Fruit fly (Drosophila melanogaster) whole organism, adult: Measurements from ENCODE around the gene CG14411.

Experiments used
- CG11617 ChIP-seq: fragments of 200-800 bp; sonication (Bioruptor generic); optimal IDR thresholded peaks from 2 replicates; lab custom pipeline; 2017; ENCODE audit warnings: mild to moderate bottlenecking, missing biosample characterization, missing genetic modification reagents, missing genetic modification characterization
- CG12768 ChIP-seq: fragments of 200-800 bp; sonication (Bioruptor generic); optimal IDR thresholded peaks from 2 replicates; lab custom pipeline; 2017; ENCODE audit warnings: missing biosample characterization, missing genetic modification characterization, mild to moderate bottlenecking, moderate library complexity, missing genetic modification reagents
- CG14711 ChIP-seq: fragments of 200-800 bp; sonication (Bioruptor generic); optimal IDR thresholded peaks from 2 replicates; lab custom pipeline; 2018; ENCODE audit warnings: missing biosample characterization, mild to moderate bottlenecking, missing genetic modification characterization, moderate library complexity
- CG1620 ChIP-seq: fragments of 200-800 bp; sonication (Bioruptor generic); optimal IDR thresholded peaks from 2 replicates; lab custom pipeline; 2016; ENCODE audit warnings: missing biosample characterization, missing genetic modification characterization
- CG33017 ChIP-seq: fragments of 200-800 bp; sonication (Bioruptor generic); optimal IDR thresholded peaks from 2 replicates; lab custom pipeline; 2018; ENCODE audit warnings: missing biosample characterization, mild to moderate bottlenecking, missing genetic modification characterization, moderate library complexity
- CG5204 ChIP-seq: fragments of 200-800 bp; sonication (Bioruptor generic); optimal IDR thresholded peaks from 2 replicates; lab custom pipeline; 2016; ENCODE audit warnings: missing biosample characterization, missing genetic modification characterization
- CG7045 ChIP-seq: fragments of 200-800 bp; sonication (Bioruptor generic); optimal IDR thresholded peaks from 2 replicates; lab custom pipeline; 2017; ENCODE audit warnings: missing biosample characterization, mild to moderate bottlenecking, missing genetic modification characterization
- CG7101 ChIP-seq: fragments of 200-800 bp; sonication (Bioruptor generic); optimal IDR thresholded peaks from 2 replicates; lab custom pipeline; 2018; ENCODE audit warnings: missing biosample characterization, mild to moderate bottlenecking, missing genetic modification characterization, moderate library complexity
- Clk ChIP-seq: fragments of 200-800 bp; sonication (Bioruptor generic); optimal IDR thresholded peaks from 2 replicates; lab custom pipeline; 2017; ENCODE audit warnings: missing biosample characterization, missing genetic modification characterization
- Crg-1 ChIP-seq: fragments of 200-800 bp; sonication (Bioruptor generic); optimal IDR thresholded peaks from 2 replicates; lab custom pipeline; 2016; ENCODE audit warnings: missing biosample characterization, missing genetic modification characterization
- Hr96 ChIP-seq: fragments of 200-800 bp; sonication (Bioruptor generic); optimal IDR thresholded peaks from 2 replicates; lab custom pipeline; 2016; ENCODE audit warnings: missing biosample characterization, missing genetic modification characterization
- Mnt ChIP-seq: fragments of 200-800 bp; sonication (Bioruptor generic); optimal IDR thresholded peaks from 2 replicates; lab custom pipeline; 2016; ENCODE audit warnings: missing biosample characterization, mild to moderate bottlenecking, missing genetic modification characterization
- bab1 ChIP-seq: fragments of 200-800 bp; sonication (Bioruptor generic); optimal IDR thresholded peaks from 3 replicates; lab custom pipeline; 2019; ENCODE audit warnings: missing biosample characterization, mild to moderate bottlenecking, missing genetic modification characterization, moderate library complexity
- cic ChIP-seq: fragments of 200-800 bp; sonication (Bioruptor generic); optimal IDR thresholded peaks from 2 replicates; lab custom pipeline; 2017; ENCODE audit warnings: missing biosample characterization, mild to moderate bottlenecking, missing genetic modification characterization, moderate library complexity
- cnc ChIP-seq, 2 experiments: fragments of >200 bp; optimal IDR thresholded peaks; 2 replicates each; lab custom pipeline; 2017
- kay ChIP-seq: fragments of 200-800 bp; sonication (Bioruptor generic); peaks from one replicate; lab custom pipeline; 2016; ENCODE audit warnings: missing biosample characterization, missing genetic modification characterization, borderline replicate concordance
- ovo ChIP-seq: fragments of 200-800 bp; sonication (Bioruptor generic); optimal IDR thresholded peaks from 2 replicates; lab custom pipeline; 2016; ENCODE audit warnings: missing biosample characterization, missing genetic modification characterization
- pad ChIP-seq: fragments of 200-800 bp; sonication (Bioruptor generic); optimal IDR thresholded peaks from 3 replicates; lab custom pipeline; 2017; ENCODE audit warnings: missing biosample characterization, missing genetic modification characterization, mild to moderate bottlenecking, moderate library complexity, missing genetic modification reagents
- tj ChIP-seq: fragments of 200-800 bp; sonication (Bioruptor generic); optimal IDR thresholded peaks from 3 replicates; lab custom pipeline; 2017; ENCODE audit warnings: missing biosample characterization, mild to moderate bottlenecking, missing genetic modification characterization, moderate library complexity
- toe ChIP-seq: fragments of 200-800 bp; sonication (Bioruptor generic); optimal IDR thresholded peaks from 2 replicates; lab custom pipeline; 2016; ENCODE audit warnings: missing biosample characterization, missing genetic modification characterization

Gene CG14411

dm6 chrX:14856261-14856660 is 23.8 kb downstream of the CG14411 start, which contains the start of gene CG9519:
Gene CG9519, minus strand, starts transcription at chrX:14856361.
- TF ChIP-seq CG33017 (no peak), kay (GFP tag; lab: Kevin White, UChicago) (peak; percentile 11)

dm6 chrX:14857883-14858282 is 25.4 kb downstream of the CG14411 start:
- TF ChIP-seq CG33017 (no peak), Crg-1 (GFP tag; lab: Kevin White, UChicago) (no peak), CG1620 (no peak)

- TF ChIP-seq Mnt (GFP tag; lab: Kevin White, UChicago) (no peak), pad (GFP tag; lab: Kevin White, UChicago) (no peak)
Measured at dm6 chrX:14858951-14859350, 26.5 kb downstream of the CG14411 start, which contains the start of gene CG46399. Gene CG46399, plus strand, starts transcription at chrX:14859251.

- TF ChIP-seq toe (GFP tag; lab: Kevin White, UChicago) (no peak), Hr96 (GFP tag; lab: Kevin White, UChicago) (no peak), tj (GFP tag; lab: Kevin White, UChicago) (no peak), Crg-1 (GFP tag; lab: Kevin White, UChicago) (no peak)
Measured at dm6 chrX:14862494-14862893, 30.0 kb downstream of the CG14411 start.

dm6 chrX:14866911-14867310 is 34.5 kb downstream of the CG14411 start:
- TF ChIP-seq toe (GFP tag; lab: Kevin White, UChicago) = no peak
- TF ChIP-seq CG1620 = no peak
- TF ChIP-seq bab1 (GFP tag; lab: Kevin White, UChicago) = no peak
- no peak for TF ChIP-seq Crg-1 (GFP tag; lab: Kevin White, UChicago)
- TF ChIP-seq CG7101 (tag; lab: Kevin White, UChicago) = no peak
- no peak for TF ChIP-seq CG14711 (tag; lab: Kevin White, UChicago)
- TF ChIP-seq CG33017 = no peak
- no peak for TF ChIP-seq CG7045 (GFP tag; lab: Kevin White, UChicago)
- no peak for TF ChIP-seq pad (GFP tag; lab: Kevin White, UChicago)
- no peak for TF ChIP-seq Hr96 (GFP tag; lab: Kevin White, UChicago)
- TF ChIP-seq CG11617 = no peak
- TF ChIP-seq cic (GFP tag; lab: Kevin White, UChicago) = no peak
- no peak for TF ChIP-seq Clk
- no peak for TF ChIP-seq CG5204

- TF ChIP-seq CG11617 = no peak
- no peak for TF ChIP-seq ovo (GFP tag; lab: Kevin White, UChicago)
- no peak for TF ChIP-seq CG5204
Measured at dm6 chrX:14868414-14868813, 36.0 kb downstream of the CG14411 start.

dm6 chrX:14871028-14871427 is 38.6 kb downstream of the CG14411 start, which contains the start of gene CG9518:
Gene CG9518, minus strand, starts transcription at chrX:14871181.
- TF ChIP-seq CG7045 (GFP tag; lab: Kevin White, UChicago) (no peak), CG1620 (no peak), toe (GFP tag; lab: Kevin White, UChicago) (no peak), Crg-1 (GFP tag; lab: Kevin White, UChicago) (no peak), Hr96 (GFP tag; lab: Kevin White, UChicago) (no peak), CG14711 (tag; lab: Kevin White, UChicago) (no peak), tj (GFP tag; lab: Kevin White, UChicago) (no peak), CG12768 (no peak), CG33017 (no peak), CG7101 (tag; lab: Kevin White, UChicago) (no peak), CG11617 (no peak), ovo (GFP tag; lab: Kevin White, UChicago) (no peak), Mnt (GFP tag; lab: Kevin White, UChicago) (no peak), CG5204 (no peak), cnc (optimal IDR thresholded peaks at IDR 0.05; lab: Kevin White, UChicago) (no peak), bab1 (GFP tag; lab: Kevin White, UChicago) (no peak), kay (GFP tag; lab: Kevin White, UChicago) (no peak)

dm6 chrX:14878917-14879316 is 46.5 kb downstream of the CG14411 start:
- no peak for TF ChIP-seq ovo (GFP tag; lab: Kevin White, UChicago)
- no peak for TF ChIP-seq CG11617
- no peak for TF ChIP-seq pad (GFP tag; lab: Kevin White, UChicago)
- TF ChIP-seq CG1620 = no peak
- no peak for TF ChIP-seq Mnt (GFP tag; lab: Kevin White, UChicago)
- no peak for TF ChIP-seq CG12768
- no peak for TF ChIP-seq bab1 (GFP tag; lab: Kevin White, UChicago)
- no peak for TF ChIP-seq Clk
- TF ChIP-seq cic (GFP tag; lab: Kevin White, UChicago) = no peak
- TF ChIP-seq CG7045 (GFP tag; lab: Kevin White, UChicago) = no peak
- no peak for TF ChIP-seq tj (GFP tag; lab: Kevin White, UChicago)
- no peak for TF ChIP-seq CG5204
- TF ChIP-seq CG7101 (tag; lab: Kevin White, UChicago) = no peak
- TF ChIP-seq CG14711 (tag; lab: Kevin White, UChicago) = no peak
- no peak for TF ChIP-seq cnc (optimal IDR thresholded peaks at IDR 0.05; lab: Kevin White, UChicago)
- no peak for TF ChIP-seq Crg-1 (GFP tag; lab: Kevin White, UChicago)
